Fruit fly (Drosophila melanogaster) whole organism, embryonic: ENCODE data around the gene KP78a.

Experiments used
- Bteb2 ChIP-seq: fragments of 200-800 bp; sonication (Bioruptor generic); optimal IDR thresholded peaks from 2 replicates; lab custom pipeline; 2016; ENCODE audit warnings: missing biosample characterization, missing genetic modification characterization
- CG10267 ChIP-seq: fragments of 200-800 bp; sonication (Bioruptor generic); optimal IDR thresholded peaks from 2 replicates; lab custom pipeline; 2018; ENCODE audit warnings: missing biosample characterization, mild to moderate bottlenecking, missing genetic modification characterization, moderate library complexity
- CG10462 ChIP-seq: fragments of 200-800 bp; sonication (Bioruptor generic); optimal IDR thresholded peaks from 2 replicates; lab custom pipeline; 2016; ENCODE audit warnings: missing biosample characterization, missing genetic modification characterization
- CG12659 ChIP-seq: fragments of 200-800 bp; sonication (Bioruptor generic); optimal IDR thresholded peaks from 3 replicates; lab custom pipeline; 2017; ENCODE audit warnings: mild to moderate bottlenecking, missing biosample characterization, missing genetic modification reagents, missing genetic modification characterization
- CG15601 ChIP-seq: fragments of 200-800 bp; sonication (Bioruptor generic); optimal IDR thresholded peaks from 3 replicates; lab custom pipeline; 2019; ENCODE audit warnings: missing biosample characterization, mild to moderate bottlenecking, missing genetic modification characterization, moderate library complexity
- CG16779 ChIP-seq: fragments of 200-800 bp; sonication (Bioruptor generic); IDR thresholded peaks from 2 replicates; pipeline ENCODE4 v1.3.6; 2022; ENCODE audit warnings: missing biosample characterization, missing genetic modification characterization
- CG16815 ChIP-seq: fragments of 200-800 bp; sonication (Bioruptor generic); optimal IDR thresholded peaks from 3 replicates; lab custom pipeline; 2017; ENCODE audit warnings: missing biosample characterization, mild to moderate bottlenecking, missing genetic modification characterization
- CG17385 ChIP-seq: fragments of 200-800 bp; sonication (Bioruptor generic); optimal IDR thresholded peaks from 3 replicates; lab custom pipeline; 2018; ENCODE audit warnings: missing biosample characterization, mild to moderate bottlenecking, missing genetic modification characterization
- CG2199 ChIP-seq: fragments of 200-800 bp; sonication (Bioruptor generic); IDR thresholded peaks from 3 replicates; pipeline ENCODE4 v1.3.6; 2022; ENCODE audit warnings: missing biosample characterization, missing genetic modification characterization
- CG30403 ChIP-seq: fragments of 200-800 bp; sonication (Bioruptor generic); optimal IDR thresholded peaks from 3 replicates; lab custom pipeline; 2016; ENCODE audit warnings: missing biosample characterization, missing genetic modification characterization
- CG3163 ChIP-seq: fragments of 200-800 bp; sonication (Bioruptor generic); optimal IDR thresholded peaks from 3 replicates; lab custom pipeline; 2016; ENCODE audit warnings: missing biosample characterization, missing genetic modification characterization
- CG32772 ChIP-seq: fragments of 200-800 bp; sonication (Bioruptor generic); IDR thresholded peaks from 2 replicates; pipeline ENCODE4 v1.3.6; 2022; ENCODE audit warnings: missing biosample characterization, missing genetic modification characterization
- CG4617 ChIP-seq: fragments of 200-800 bp; sonication (Bioruptor generic); optimal IDR thresholded peaks from 3 replicates; lab custom pipeline; 2016; ENCODE audit warnings: missing biosample characterization, missing genetic modification characterization, borderline replicate concordance
- CG5245 ChIP-seq: fragments of 200-800 bp; sonication (Bioruptor generic); optimal IDR thresholded peaks from 3 replicates; lab custom pipeline; 2016; ENCODE audit warnings: missing biosample characterization, missing genetic modification characterization
- CG6765 ChIP-seq: fragments of 200-800 bp; sonication (Bioruptor generic); optimal IDR thresholded peaks from 3 replicates; lab custom pipeline; 2017; ENCODE audit warnings: missing biosample characterization, mild to moderate bottlenecking, missing genetic modification characterization
- CG8089 ChIP-seq: fragments of 200-800 bp; sonication (Bioruptor generic); optimal IDR thresholded peaks from 3 replicates; lab custom pipeline; 2016; ENCODE audit warnings: missing biosample characterization, missing genetic modification characterization
- Dbx ChIP-seq: fragments of 200-800 bp; sonication (Bioruptor generic); IDR thresholded peaks from 3 replicates; pipeline ENCODE4 v1.3.6; 2022; ENCODE audit warnings: missing biosample characterization, missing genetic modification characterization
- Dip2 ChIP-seq: fragments of 200-800 bp; sonication (Bioruptor generic); IDR thresholded peaks from 2 replicates; pipeline ENCODE4 v1.3.6; 2022; ENCODE audit warnings: missing biosample characterization, missing genetic modification characterization
- Hmr ChIP-seq: fragments of 200-800 bp; sonication (Bioruptor generic); optimal IDR thresholded peaks from 3 replicates; lab custom pipeline; 2017; ENCODE audit warnings: mild to moderate bottlenecking, missing biosample characterization, missing genetic modification reagents, missing genetic modification characterization
- NK7.1 ChIP-seq: fragments of 200-800 bp; sonication (Bioruptor generic); optimal IDR thresholded peaks from 3 replicates; lab custom pipeline; 2016; ENCODE audit warnings: missing biosample characterization, missing genetic modification characterization
- Neu2 ChIP-seq: fragments of 200-800 bp; sonication (Bioruptor generic); optimal IDR thresholded peaks from 3 replicates; lab custom pipeline; 2016; ENCODE audit warnings: missing biosample characterization, missing genetic modification characterization, borderline replicate concordance
- Nf-YA ChIP-seq: fragments of 200-800 bp; sonication (Bioruptor generic); IDR thresholded peaks from 2 replicates; pipeline ENCODE4 v1.3.6; 2022; ENCODE audit warnings: missing biosample characterization, missing genetic modification characterization
- Opbp ChIP-seq: fragments of 200-800 bp; sonication (Bioruptor generic); IDR thresholded peaks from 3 replicates; pipeline ENCODE4 v1.3.6; 2022; ENCODE audit warnings: missing biosample characterization, missing genetic modification characterization; ENCODE audit not compliant: partially characterized antibody
- Pdp1 ChIP-seq, 2 experiments: fragments of 200-800 bp; sonication (Bioruptor generic); optimal IDR thresholded peaks; 3 replicates each; lab custom pipeline; 2016; ENCODE audit warnings: missing biosample characterization in 2 of 2, missing genetic modification characterization in 2 of 2, mild to moderate bottlenecking in 1 of 2, moderate library complexity in 1 of 2
- Scr ChIP-seq: fragments of 200-800 bp; sonication (Bioruptor generic); IDR thresholded peaks from 2 replicates; pipeline ENCODE4 v1.3.6; 2022; ENCODE audit warnings: missing biosample characterization, missing genetic modification characterization; ENCODE audit not compliant: partially characterized antibody
- Sry-δ ChIP-seq: fragments of 200-800 bp; sonication (Bioruptor generic); optimal IDR thresholded peaks from 2 replicates; lab custom pipeline; 2016; ENCODE audit warnings: missing biosample characterization, missing genetic modification characterization
- ase ChIP-seq: fragments of 200-800 bp; sonication (Bioruptor generic); IDR thresholded peaks from 3 replicates; pipeline ENCODE4 v1.3.6; 2022; ENCODE audit warnings: missing biosample characterization, missing genetic modification characterization
- caup ChIP-seq: fragments of 200-800 bp; sonication (Bioruptor generic); optimal IDR thresholded peaks from 3 replicates; lab custom pipeline; 2017; ENCODE audit warnings: missing biosample characterization, mild to moderate bottlenecking, missing genetic modification characterization, moderate library complexity; ENCODE audit not compliant: severe bottlenecking
- chif ChIP-seq, 2 experiments: fragments of 200-800 bp; sonication (Bioruptor generic); optimal IDR thresholded peaks; 3 replicates each; lab custom pipeline; 2016; ENCODE audit warnings: missing biosample characterization in 2 of 2, missing genetic modification characterization in 2 of 2
- croc ChIP-seq: fragments of 200-800 bp; sonication (Bioruptor generic); conservative IDR thresholded peaks from 3 replicates; pipeline ENCODE4 v1.3.6; 2022; ENCODE audit warnings: missing biosample characterization, missing genetic modification characterization
- dan ChIP-seq: fragments of 200-800 bp; sonication (Bioruptor generic); IDR thresholded peaks from 2 replicates; pipeline ENCODE4 v1.3.6; 2022; ENCODE audit warnings: missing biosample characterization, missing genetic modification characterization
- dati ChIP-seq: fragments of 200-800 bp; sonication (Bioruptor generic); IDR thresholded peaks from 2 replicates; pipeline ENCODE4 v1.3.6; 2022; ENCODE audit warnings: missing biosample characterization, missing genetic modification characterization
- ems ChIP-seq: fragments of 200-800 bp; sonication (Bioruptor generic); optimal IDR thresholded peaks from 3 replicates; lab custom pipeline; 2016; ENCODE audit warnings: missing biosample characterization, missing genetic modification characterization
- fd102C ChIP-seq: fragments of 200-800 bp; sonication (Bioruptor generic); optimal IDR thresholded peaks from 2 replicates; lab custom pipeline; 2018; ENCODE audit warnings: missing biosample characterization, mild to moderate bottlenecking, missing genetic modification characterization, moderate library complexity
- fd64A ChIP-seq: fragments of 200-800 bp; sonication (Bioruptor generic); optimal IDR thresholded peaks from 3 replicates; lab custom pipeline; 2018; ENCODE audit warnings: missing biosample characterization, mild to moderate bottlenecking, missing genetic modification characterization
- hbn ChIP-seq: fragments of 200-800 bp; sonication (Bioruptor generic); IDR thresholded peaks from 2 replicates; pipeline ENCODE4 v1.3.6; 2022; ENCODE audit warnings: missing biosample characterization, missing genetic modification characterization; ENCODE audit not compliant: partially characterized antibody
- lbe ChIP-seq: fragments of 200-800 bp; sonication (Bioruptor generic); optimal IDR thresholded peaks from 2 replicates; lab custom pipeline; 2016; ENCODE audit warnings: missing biosample characterization, mild to moderate bottlenecking, missing genetic modification characterization
- lilli ChIP-seq: fragments of 200-800 bp; sonication (Bioruptor generic); optimal IDR thresholded peaks from 3 replicates; lab custom pipeline; 2016; ENCODE audit warnings: missing biosample characterization, missing genetic modification characterization
- nerfin-1 ChIP-seq: fragments of 200-800 bp; sonication (Bioruptor generic); optimal IDR thresholded peaks from 3 replicates; lab custom pipeline; 2019; ENCODE audit warnings: missing biosample characterization, mild to moderate bottlenecking, missing genetic modification characterization, moderate library complexity
- nmo ChIP-seq: fragments of 200-800 bp; sonication (Bioruptor generic); optimal IDR thresholded peaks from 2 replicates; lab custom pipeline; 2018; ENCODE audit warnings: missing biosample characterization, mild to moderate bottlenecking, missing genetic modification characterization, moderate library complexity
- nom ChIP-seq: fragments of 200-800 bp; sonication (Bioruptor generic); optimal IDR thresholded peaks from 2 replicates; lab custom pipeline; 2017; ENCODE audit warnings: missing biosample characterization, missing genetic modification characterization, mild to moderate bottlenecking, moderate library complexity, missing genetic modification reagents
- p53 ChIP-seq: fragments of 200-800 bp; sonication (Bioruptor generic); optimal IDR thresholded peaks from 2 replicates; lab custom pipeline; 2016; ENCODE audit warnings: missing biosample characterization, missing genetic modification characterization
- scrt ChIP-seq: fragments of 200-800 bp; sonication (Bioruptor generic); optimal IDR thresholded peaks from 2 replicates; lab custom pipeline; 2018; ENCODE audit warnings: missing biosample characterization, mild to moderate bottlenecking, missing genetic modification characterization, moderate library complexity
- sr ChIP-seq: fragments of 200-800 bp; sonication (Bioruptor generic); IDR thresholded peaks from 3 replicates; pipeline ENCODE4 v1.3.6; 2022; ENCODE audit warnings: missing biosample characterization, missing genetic modification characterization
- ssp ChIP-seq: fragments of 200-800 bp; sonication (Bioruptor generic); IDR thresholded peaks from 2 replicates; pipeline ENCODE4 v1.3.6; 2022; ENCODE audit warnings: missing biosample characterization, missing genetic modification characterization
- tap ChIP-seq: fragments of 200-800 bp; optimal IDR thresholded peaks from 3 replicates; lab custom pipeline; 2019; ENCODE audit warnings: missing biosample characterization, mild to moderate bottlenecking, missing genetic modification characterization, moderate library complexity
- trh ChIP-seq: fragments of 200-800 bp; sonication (Bioruptor generic); optimal IDR thresholded peaks from 2 replicates; lab custom pipeline; 2016; ENCODE audit warnings: missing biosample characterization, missing genetic modification characterization
- ttk ChIP-seq: fragments of 200-800 bp; sonication (Bioruptor generic); IDR thresholded peaks from 2 replicates; pipeline ENCODE4 v2.1.2; 2022; ENCODE audit warnings: missing biosample characterization, missing genetic modification characterization
- zen ChIP-seq: fragments of 200-800 bp; sonication (Bioruptor generic); optimal IDR thresholded peaks from 3 replicates; lab custom pipeline; 2018; ENCODE audit warnings: missing biosample characterization, mild to moderate bottlenecking, missing genetic modification characterization, moderate library complexity
- zfh2 ChIP-seq: fragments of 200-800 bp; sonication (Bioruptor generic); optimal IDR thresholded peaks from 2 replicates; lab custom pipeline; 2016; ENCODE audit warnings: missing biosample characterization, missing genetic modification characterization

Gene KP78a

dm6 chr3R:11392805-11393204, 39.9 kb upstream of the KP78a start (continued):
- TF ChIP-seq ssp (GFP tag; lab: Robert Waterston, UW) (peak; percentile 45; the same call in 1 of the 2 replicates), scrt (GFP tag; lab: Kevin White, UChicago) (no peak), sr (GFP tag; lab: Robert Waterston, UW) (no peak; the same call in 2 of the 3 replicates), trh (GFP tag; lab: Kevin White, UChicago) (peak; percentile 60), lbe (GFP tag; lab: Kevin White, UChicago) (no peak), CG8089 (GFP tag; lab: Kevin White, UChicago) (peak; percentile 65), Dbx (no peak), fd102C (GFP tag; lab: Kevin White, UChicago) (peak; percentile 91), fd64A (GFP tag; lab: Kevin White, UChicago) (peak; percentile 70), hbn (no peak), Hmr (GFP tag; lab: Kevin White, UChicago) (peak; percentile 51), Bteb2 (GFP tag; lab: Kevin White, UChicago) (no peak), p53 (GFP tag; lab: Kevin White, UChicago) (peak; percentile 61), CG6765 (GFP tag; lab: Kevin White, UChicago) (peak; percentile 41), Dip2 (GFP tag; lab: Robert Waterston, UW) (no peak), ase (peak; percentile 61; the same call in 2 of the 3 replicates), CG32772 (GFP tag; lab: Robert Waterston, UW) (peak; percentile 57), nmo (peak; percentile 63), CG2199 (GFP tag; lab: Robert Waterston, UW) (0 out of 3 replicates have a peak, but pooled peaks have one; percentile 21), caup (peak; percentile 82), CG16779 (GFP tag; lab: Robert Waterston, UW) (no peak), dan (GFP tag; lab: Robert Waterston, UW) (no peak), ems (GFP tag; lab: Kevin White, UChicago) (no peak), ttk (peak; percentile 65), zen (tag; lab: Kevin White, UChicago) (peak; percentile 92), Opbp (GFP tag; lab: Robert Waterston, UW) (no peak), dati (GFP tag; lab: Robert Waterston, UW) (peak; percentile 59; the same call in 1 of the 2 replicates), Sry-δ (GFP tag; lab: Kevin White, UChicago) (peak; percentile 5), Pdp1 (GFP tag; optimal IDR thresholded peaks at IDR 0.05; lab: Kevin White, UChicago) (peak in 1 of 2 experiments; percentile 50), croc (GFP tag; lab: Robert Waterston, UW) (peak; percentile 49; the same call in 1 of the 3 replicates), lilli (GFP tag; lab: Kevin White, UChicago) (no peak), Nf-YA (GFP tag; lab: Robert Waterston, UW) (0 out of 2 replicates have a peak, but pooled peaks have one; percentile 34), CG17385 (GFP tag; lab: Kevin White, UChicago) (peak; percentile 67), CG4617 (no peak), nom (GFP tag; lab: Kevin White, UChicago) (no peak), NK7.1 (peak; percentile 65), CG30403 (peak; percentile 23), chif (GFP tag; optimal IDR thresholded peaks at IDR 0.05; lab: Kevin White, UChicago) (peak; percentile 33 to 75), Scr (GFP tag; lab: Robert Waterston, UW) (no peak), zfh2 (GFP tag; lab: Kevin White, UChicago) (no peak), CG3163 (GFP tag; lab: Kevin White, UChicago) (peak; percentile 2), CG5245 (GFP tag; lab: Kevin White, UChicago) (peak; percentile 47), CG15601 (tag; lab: Kevin White, UChicago) (peak; percentile 59), CG10267 (tag; lab: Kevin White, UChicago) (peak; percentile 50), Neu2 (peak; percentile 61), tap (no peak), CG10462 (GFP tag; lab: Kevin White, UChicago) (peak; percentile 30), CG16815 (peak; percentile 76), nerfin-1 (no peak), CG12659 (GFP tag; lab: Kevin White, UChicago) (peak; percentile 35)
